Worm (Caenorhabditis elegans) whole organism, L4/young adult: ENCODE measurements around the gene VB0395L.1.

Source experiments
- dao-5 ChIP-seq: sonication (generic microtip); optimal IDR thresholded peaks from 2 replicates; lab custom pipeline; 2016; ENCODE audit warnings: missing genotype, missing genetic modification characterization, moderate library complexity, missing compliant biosample characterization
- him-1 ChIP-seq: sonication (generic microtip); optimal IDR thresholded peaks from 2 replicates; lab custom pipeline; 2016; ENCODE audit warnings: missing genotype, missing genetic modification reagents, missing genetic modification characterization, missing compliant biosample characterization

ce11 chrX:15988577-15988976, 28.2 kb downstream of the VB0395L.1 start:
- no peak for TF ChIP-seq him-1 (tag; lab: Kevin White, UChicago)
- TF ChIP-seq dao-5 (tag; lab: Kevin White, UChicago): no peak
